Worm (Caenorhabditis elegans): ENCODE measurements around the gene T01D3.3.

- TF ChIP-seq sea-1 (GFP tag; conservative IDR thresholded peaks at IDR 0.05) (no peak), ama-1 (optimal IDR thresholded peaks at IDR 0.05) (no peak), ets-7 (tag; optimal IDR thresholded peaks at IDR 0.05) (no peak), flt-1 (GFP tag; IDR thresholded peaks at IDR 0.05) (no peak), ceh-36 (tag; optimal IDR thresholded peaks at IDR 0.05) (no peak), hnd-1 (tag; optimal IDR thresholded peaks at IDR 0.05) (no peak), tbx-11 (GFP tag; IDR thresholded peaks at IDR 0.05) (no peak), tra-4 (tag; optimal IDR thresholded peaks at IDR 0.05) (no peak), aly-1 (tag; optimal IDR thresholded peaks at IDR 0.05) (no peak), tbx-37 (GFP tag; conservative IDR thresholded peaks at IDR 0.05) (no peak), pes-1 (GFP tag; IDR thresholded peaks at IDR 0.05) (no peak), hmg-4 (GFP tag; optimal IDR thresholded peaks at IDR 0.05) (no peak)
Observed at ce11 chrV:13730762-13731161, 26.7 kb downstream of the T01D3.3 start, which contains the start of gene dct-17.

Data from whole organism, early embryonic.